Worm (Caenorhabditis elegans) whole organism, midembryonic: ENCODE data around the gene moc-1.
A peak's percentile ranks its signal among the peaks of the same experiment; 100 is the strongest.

Source experiments
- T22C8.4 ChIP-seq: fragments of 200-800 bp; sonication (Bioruptor generic); IDR thresholded peaks from 2 replicates; pipeline ENCODE4 v1.3.6; 2022; ENCODE audit warnings: missing genetic modification characterization, missing compliant biosample characterization
- cog-1 ChIP-seq: sonication (generic microtip); optimal IDR thresholded peaks from 2 replicates; lab custom pipeline; 2016; ENCODE audit warnings: missing genetic modification characterization, missing compliant biosample characterization
- flt-1 ChIP-seq: fragments of 200-800 bp; sonication (Bioruptor generic); IDR thresholded peaks from 2 replicates; pipeline ENCODE4 v1.3.6; 2022; ENCODE audit warnings: missing genetic modification characterization, missing compliant biosample characterization
- klf-2 ChIP-seq: fragments of 200-800 bp; sonication (Bioruptor generic); conservative IDR thresholded peaks from 2 replicates; pipeline ENCODE4 v1.3.6; 2022; ENCODE audit warnings: missing genetic modification reagents, missing genetic modification characterization, missing compliant biosample characterization
- med-1 ChIP-seq: sonication (generic microtip); optimal IDR thresholded peaks from 2 replicates; lab custom pipeline; 2017; ENCODE audit warnings: missing genetic modification characterization, mild to moderate bottlenecking, missing compliant biosample characterization, antibody characterized with exemption, missing genetic modification reagents; ENCODE audit not compliant: insufficient read depth
- ref-1 ChIP-seq: fragments of 200-800 bp; sonication (Bioruptor generic); conservative IDR thresholded peaks from 2 replicates; pipeline ENCODE4 v1.3.6; 2022; ENCODE audit warnings: missing genetic modification reagents, missing genetic modification characterization, missing compliant biosample characterization
- tab-1 ChIP-seq: fragments of 200-800 bp; sonication (Bioruptor generic); IDR thresholded peaks from 2 replicates; pipeline ENCODE4 v1.3.6; 2022; ENCODE audit warnings: missing genetic modification characterization, missing compliant biosample characterization
- ztf-23 ChIP-seq: fragments of 200-800 bp; sonication (Bioruptor generic); IDR thresholded peaks from 2 replicates; pipeline ENCODE4 v1.3.6; 2022; ENCODE audit warnings: missing genetic modification reagents, missing genetic modification characterization, missing compliant biosample characterization
- ztf-29 ChIP-seq: fragments of 200-800 bp; sonication (Bioruptor generic); IDR thresholded peaks from 2 replicates; pipeline ENCODE4 v1.3.6; 2022; ENCODE audit warnings: missing genetic modification reagents, missing genetic modification characterization, missing compliant biosample characterization

Gene moc-1

DNA sequence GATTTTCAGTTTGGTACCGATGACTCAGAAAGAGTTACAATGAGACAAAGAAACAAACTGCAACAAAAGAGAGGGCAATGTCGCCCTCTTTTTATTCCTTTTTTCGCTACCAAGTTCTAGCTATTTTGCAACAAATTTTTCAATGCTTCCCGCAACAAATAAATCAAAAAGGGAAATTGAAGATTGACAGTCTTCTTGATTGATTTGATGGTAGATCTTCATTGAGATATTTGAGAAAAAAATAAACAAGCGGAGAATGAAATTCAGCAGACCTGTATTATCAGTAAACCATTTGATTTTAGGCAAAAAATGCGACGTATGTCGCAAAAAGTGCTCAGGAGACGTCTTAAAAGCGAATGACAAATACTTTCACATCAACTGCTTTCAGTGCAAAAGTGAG is 8.8 kb upstream of the moc-1 start:
- no peak for TF ChIP-seq ztf-29 (GFP tag; lab: Robert Waterston, UW)
- no peak for TF ChIP-seq flt-1
- TF ChIP-seq cog-1 (tag; lab: Kevin White, UChicago): no peak
- no peak for TF ChIP-seq klf-2

DNA sequence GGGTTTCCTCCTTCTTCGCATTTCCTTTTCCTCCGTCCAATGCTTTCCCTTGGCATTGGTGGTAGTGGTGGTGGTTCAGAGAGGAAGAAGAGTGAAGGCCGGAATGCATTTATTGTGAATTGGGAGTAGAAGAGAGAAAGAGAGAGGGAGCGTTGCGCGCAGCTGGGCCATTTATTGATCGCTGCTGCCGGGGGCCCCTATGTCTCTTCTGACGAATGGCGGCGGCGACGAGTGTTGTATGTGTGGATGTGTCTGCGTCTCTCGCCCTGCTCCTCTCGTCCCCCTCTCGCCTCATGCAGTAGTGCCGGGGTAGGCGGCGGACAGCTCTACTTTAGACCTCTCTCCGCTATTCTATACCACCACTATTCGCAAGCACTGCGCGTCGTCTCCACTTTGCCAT is 8.2 kb upstream of the moc-1 start, which contains the start of gene unc-115:
TSS of gene unc-115 (plus strand) at position 301 of the 400 bp plus-strand sequence.
- peak; percentile 63; the same call in 1 of the 2 replicates for TF ChIP-seq ztf-23
- no peak for TF ChIP-seq tab-1 (GFP tag; lab: Robert Waterston, UW)
- no peak for TF ChIP-seq med-1 (GFP tag; lab: Kevin White, UChicago)
- 0 out of 2 replicates have a peak, but pooled peaks have one; percentile 39 for TF ChIP-seq klf-2
- TF ChIP-seq ref-1 (GFP tag; lab: Robert Waterston, UW): no peak
- peak; percentile 97 for TF ChIP-seq T22C8.4 (GFP tag; lab: Robert Waterston, UW)
- 0 out of 2 replicates have a peak, but pooled peaks have one; percentile 4 for TF ChIP-seq ztf-29 (GFP tag; lab: Robert Waterston, UW)
- TF ChIP-seq flt-1: peak; percentile 88
- TF ChIP-seq cog-1 (tag; lab: Kevin White, UChicago): peak; percentile 75

DNA sequence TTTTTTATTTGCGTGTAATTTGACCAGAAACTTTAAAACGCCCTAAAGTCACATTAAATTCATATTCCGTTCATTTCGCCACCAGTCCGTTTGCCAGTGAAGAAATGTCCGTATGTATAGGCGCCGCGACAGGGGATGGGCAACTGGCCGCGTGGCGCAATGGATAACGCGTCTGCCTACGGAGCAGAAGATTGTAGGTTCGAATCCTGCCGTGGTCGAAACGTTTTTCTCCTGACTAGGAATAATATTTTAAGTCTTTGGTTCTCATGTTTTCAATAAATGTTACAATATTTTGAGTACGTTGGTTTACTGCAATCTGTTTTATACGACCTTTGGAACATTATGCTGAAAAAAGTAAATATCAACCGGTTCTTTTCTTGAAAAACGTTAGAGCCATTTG is 6.6 kb upstream of the moc-1 start:
- peak; percentile 51; the same call in 1 of the 2 replicates for TF ChIP-seq ztf-29 (GFP tag; lab: Robert Waterston, UW)
- no peak for TF ChIP-seq ref-1 (GFP tag; lab: Robert Waterston, UW)
- peak; percentile 76 for TF ChIP-seq klf-2
- TF ChIP-seq flt-1: peak; percentile 60; the same call in 1 of the 2 replicates
- TF ChIP-seq tab-1 (GFP tag; lab: Robert Waterston, UW): no peak; the same call in 1 of the 2 replicates
- peak; percentile 13; the same call in 1 of the 2 replicates for TF ChIP-seq T22C8.4 (GFP tag; lab: Robert Waterston, UW)
- no peak for TF ChIP-seq med-1 (GFP tag; lab: Kevin White, UChicago)
- TF ChIP-seq ztf-23: peak; percentile 78
- TF ChIP-seq cog-1 (tag; lab: Kevin White, UChicago): no peak

DNA sequence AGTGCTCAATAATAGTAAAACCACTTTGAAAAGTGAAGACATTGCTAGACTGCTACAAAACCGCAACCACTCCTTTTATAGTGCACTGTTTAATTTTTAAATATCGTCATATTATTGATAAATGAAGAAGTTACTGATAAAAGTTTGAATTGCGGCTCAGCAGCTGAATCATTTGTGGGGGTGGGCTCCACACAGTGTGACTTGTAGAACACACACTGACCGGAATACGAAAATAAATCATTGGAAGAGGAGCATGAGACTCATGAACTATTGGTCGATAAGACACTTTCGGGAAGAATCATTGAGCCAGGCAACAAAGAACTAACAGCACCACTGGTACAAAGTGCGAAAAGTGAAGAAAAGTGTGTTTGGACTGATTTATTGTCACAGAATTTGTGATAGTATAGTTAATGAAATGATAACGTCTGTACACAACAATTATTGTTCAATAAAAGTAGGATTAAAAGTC is 3.6 kb upstream of the moc-1 start, which contains the start of gene oac-14:
TSS of gene oac-14 (minus strand) at position 51 of the 469 bp plus-strand sequence.
- TF ChIP-seq ref-1 (GFP tag; lab: Robert Waterston, UW) (no peak), cog-1 (tag; lab: Kevin White, UChicago) (no peak), med-1 (GFP tag; lab: Kevin White, UChicago) (no peak), ztf-23 (no peak), klf-2 (no peak), tab-1 (GFP tag; lab: Robert Waterston, UW) (no peak), ztf-29 (GFP tag; lab: Robert Waterston, UW) (no peak), T22C8.4 (GFP tag; lab: Robert Waterston, UW) (no peak), flt-1 (no peak)

DNA sequence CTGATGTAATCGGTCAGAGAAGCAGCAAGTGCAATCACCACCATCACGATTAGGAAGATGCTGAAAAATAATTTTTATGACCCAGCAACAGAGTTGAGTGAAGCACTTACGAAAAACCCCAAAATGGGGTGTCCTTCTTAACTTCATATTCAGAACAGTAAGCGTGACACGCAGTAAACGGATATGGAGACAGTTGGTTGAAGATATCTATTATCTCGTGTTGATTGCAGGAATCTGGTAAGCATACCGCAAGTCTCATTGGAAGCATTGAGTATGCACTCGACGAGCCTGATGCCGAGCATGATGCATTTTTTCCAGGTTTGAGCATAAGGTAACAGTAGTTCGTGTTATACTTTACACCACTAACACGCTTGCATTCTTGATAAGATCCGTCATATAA is 2.8 kb upstream of the moc-1 start:
- no peak for TF ChIP-seq flt-1
- no peak for TF ChIP-seq ztf-23
- TF ChIP-seq med-1 (GFP tag; lab: Kevin White, UChicago): no peak
- TF ChIP-seq ztf-29 (GFP tag; lab: Robert Waterston, UW): no peak
- no peak for TF ChIP-seq ref-1 (GFP tag; lab: Robert Waterston, UW)
- no peak for TF ChIP-seq klf-2
- TF ChIP-seq T22C8.4 (GFP tag; lab: Robert Waterston, UW): no peak

DNA sequence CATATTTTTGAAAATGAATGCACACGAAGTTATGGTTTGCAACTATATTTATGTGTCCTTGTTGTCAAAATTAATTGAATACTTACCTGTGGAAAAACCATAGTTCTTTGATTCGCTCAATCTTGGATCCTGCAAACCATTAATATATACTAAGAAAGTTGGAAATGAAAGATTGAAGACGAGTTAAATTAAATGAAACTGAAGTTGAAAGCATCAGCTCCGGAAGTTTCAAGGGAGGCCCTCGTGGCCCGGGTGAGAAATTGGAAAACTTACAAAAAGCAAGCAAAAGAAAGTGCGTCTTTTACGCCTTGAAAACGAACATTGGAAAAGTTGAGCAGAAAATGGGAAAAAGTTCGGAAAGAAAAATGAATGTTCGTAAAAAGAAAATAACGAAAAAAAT is 5.3 kb downstream of the moc-1 start, which contains the start of gene unc-58:
TSS of gene unc-58 (minus strand) at position 101 of the 400 bp plus-strand sequence.
- TF ChIP-seq T22C8.4 (GFP tag; lab: Robert Waterston, UW) (no peak), ztf-23 (no peak), tab-1 (GFP tag; lab: Robert Waterston, UW) (no peak), med-1 (GFP tag; lab: Kevin White, UChicago) (no peak), cog-1 (tag; lab: Kevin White, UChicago) (no peak), ztf-29 (GFP tag; lab: Robert Waterston, UW) (no peak), klf-2 (no peak), flt-1 (no peak), ref-1 (GFP tag; lab: Robert Waterston, UW) (no peak)

DNA sequence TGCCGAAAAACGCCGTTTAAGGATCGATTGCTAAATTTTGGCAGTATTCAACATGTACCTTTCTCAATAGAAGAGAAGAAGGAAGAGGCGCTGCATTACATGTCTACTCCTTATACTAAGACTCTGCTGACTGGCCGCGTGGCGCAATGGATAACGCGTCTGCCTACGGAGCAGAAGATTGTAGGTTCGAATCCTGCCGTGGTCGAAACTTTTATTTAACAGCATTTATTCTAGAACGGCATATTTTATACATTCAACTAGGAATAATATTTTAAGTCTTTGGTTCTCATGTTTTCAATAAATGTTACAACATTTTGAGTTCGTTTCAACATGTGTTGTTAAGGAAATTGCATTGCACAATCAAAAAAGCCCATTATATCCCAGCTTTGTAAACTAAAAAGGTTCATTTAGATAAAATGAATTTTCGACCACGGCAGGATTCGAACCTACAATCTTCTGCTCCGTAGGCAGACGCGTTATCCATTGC is 5.8 kb downstream of the moc-1 start:
- peak; percentile 89 for TF ChIP-seq ztf-23
- TF ChIP-seq tab-1 (GFP tag; lab: Robert Waterston, UW): peak; percentile 94
- TF ChIP-seq flt-1: peak; percentile 93
- peak; percentile 93 for TF ChIP-seq klf-2
- peak; percentile 91 for TF ChIP-seq T22C8.4 (GFP tag; lab: Robert Waterston, UW)
- TF ChIP-seq ztf-29 (GFP tag; lab: Robert Waterston, UW): peak; percentile 41; the same call in 1 of the 2 replicates
- peak; percentile 83 for TF ChIP-seq ref-1 (GFP tag; lab: Robert Waterston, UW)
- peak; percentile 32 for TF ChIP-seq med-1 (GFP tag; lab: Kevin White, UChicago)
- peak; percentile 68 for TF ChIP-seq cog-1 (tag; lab: Kevin White, UChicago)

DNA sequence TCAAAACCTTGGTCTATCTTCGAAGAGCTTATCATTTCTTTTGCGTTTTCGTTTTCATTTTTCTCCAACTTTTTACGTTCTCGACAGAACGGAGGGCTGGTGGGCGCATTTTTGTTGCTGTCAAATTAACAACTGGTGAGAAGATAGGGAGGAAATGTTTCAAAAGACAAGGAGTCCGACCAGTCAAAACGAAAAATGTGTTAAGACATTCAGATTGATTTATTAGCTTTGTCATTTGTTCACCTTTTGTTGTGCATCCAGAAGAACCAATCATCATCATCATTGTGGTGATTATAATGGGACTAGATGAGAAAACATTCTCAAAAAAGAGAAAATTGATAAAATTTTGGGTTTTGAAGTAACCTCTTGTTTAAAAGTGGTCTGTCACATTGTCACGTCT is 8.3 kb downstream of the moc-1 start:
- TF ChIP-seq ref-1 (GFP tag; lab: Robert Waterston, UW) (no peak), tab-1 (GFP tag; lab: Robert Waterston, UW) (no peak), ztf-29 (GFP tag; lab: Robert Waterston, UW) (no peak), T22C8.4 (GFP tag; lab: Robert Waterston, UW) (no peak), med-1 (GFP tag; lab: Kevin White, UChicago) (no peak), klf-2 (no peak), ztf-23 (no peak), flt-1 (no peak), cog-1 (tag; lab: Kevin White, UChicago) (no peak)

DNA sequence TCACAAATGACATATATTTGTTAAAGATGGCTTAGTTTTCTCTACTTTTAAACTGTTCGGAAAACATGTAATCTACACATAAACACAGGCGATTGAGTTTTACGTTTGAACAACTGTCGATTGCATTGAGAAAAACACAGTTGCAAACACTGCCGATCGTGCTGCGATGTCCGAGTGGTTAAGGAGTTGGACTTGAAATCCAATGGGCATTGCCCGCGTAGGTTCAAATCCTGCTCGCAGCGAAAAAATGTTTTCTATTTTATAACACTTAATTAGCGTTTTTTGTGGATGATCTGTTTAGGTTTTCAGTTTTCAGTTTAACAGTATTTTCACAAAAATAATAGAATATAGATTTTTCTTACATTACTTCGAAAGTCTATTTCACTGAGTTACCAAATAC is 14.1 kb downstream of the moc-1 start:
- TF ChIP-seq ztf-23 (no peak), cog-1 (tag; lab: Kevin White, UChicago) (no peak), med-1 (GFP tag; lab: Kevin White, UChicago) (no peak), flt-1 (no peak), T22C8.4 (GFP tag; lab: Robert Waterston, UW) (no peak), ref-1 (GFP tag; lab: Robert Waterston, UW) (no peak), klf-2 (no peak), ztf-29 (GFP tag; lab: Robert Waterston, UW) (no peak), tab-1 (GFP tag; lab: Robert Waterston, UW) (no peak)
